Fruit fly (Drosophila melanogaster): Measurements from ENCODE around the gene RunxB.
A peak's percentile ranks its signal among the peaks of the same experiment; 100 is the strongest.

Gene RunxB

dm6 chrX:20490883-20491282 is 47.4 kb upstream of the RunxB start:
- peak; percentile 18 for TF ChIP-seq Hr4 (GFP tag; optimal IDR thresholded peaks at IDR 0.05)
- no peak for TF ChIP-seq CG11294 (GFP tag; IDR thresholded peaks at IDR 0.05)
- no peak for TF ChIP-seq CG16779 (tag; optimal IDR thresholded peaks at IDR 0.05)
- no peak for TF ChIP-seq acj6 (GFP tag; optimal IDR thresholded peaks at IDR 0.05)
- TF ChIP-seq Ets21C (GFP tag; optimal IDR thresholded peaks at IDR 0.05): no peak
- TF ChIP-seq Blimp-1 (GFP tag; optimal IDR thresholded peaks at IDR 0.05): no peak
- peak; percentile 55 for TF ChIP-seq Eip78C (GFP tag)
- TF ChIP-seq CG6163 (GFP tag; IDR thresholded peaks at IDR 0.05): peak; percentile 54; the same call in 2 of the 3 replicates
- TF ChIP-seq eg (GFP tag; IDR thresholded peaks at IDR 0.05): peak; percentile 79
- TF ChIP-seq CG8119 (GFP tag; IDR thresholded peaks at IDR 0.05): peak; percentile 79
- TF ChIP-seq CG6276 (GFP tag; optimal IDR thresholded peaks at IDR 0.05): peak; percentile 65
- TF ChIP-seq pdm3 (GFP tag; optimal IDR thresholded peaks at IDR 0.05): no peak
- no peak for TF ChIP-seq vri (GFP tag; optimal IDR thresholded peaks at IDR 0.05)
- TF ChIP-seq CG15336 (GFP tag; IDR thresholded peaks at IDR 0.05): peak; percentile 65

- TF ChIP-seq spab (GFP tag; optimal IDR thresholded peaks at IDR 0.05): no peak
- TF ChIP-seq Lpt (GFP tag; optimal IDR thresholded peaks at IDR 0.05): no peak
These were observed 45.6 kb upstream of the RunxB start for dm6 chrX:20492672-20493071.

- TF ChIP-seq Hr4 (GFP tag; optimal IDR thresholded peaks at IDR 0.05): no peak
- no peak for TF ChIP-seq Gug (GFP tag; IDR thresholded peaks at IDR 0.05)
- TF ChIP-seq CG8632 (GFP tag; optimal IDR thresholded peaks at IDR 0.05): no peak
- no peak for TF ChIP-seq CG11902 (GFP tag; optimal IDR thresholded peaks at IDR 0.05)
- no peak for TF ChIP-seq salr (GFP tag; optimal IDR thresholded peaks at IDR 0.05)
- no peak for TF ChIP-seq spab (GFP tag; optimal IDR thresholded peaks at IDR 0.05)
- TF ChIP-seq vri (GFP tag; optimal IDR thresholded peaks at IDR 0.05): peak; percentile 5
- TF ChIP-seq CG8119 (GFP tag; IDR thresholded peaks at IDR 0.05): no peak
- TF ChIP-seq Ets96B (tag; optimal IDR thresholded peaks at IDR 0.05): no peak
- no peak for TF ChIP-seq net (GFP tag; optimal IDR thresholded peaks at IDR 0.05)
- peak; percentile 96 for TF ChIP-seq svp (GFP tag)
- TF ChIP-seq topi (GFP tag; optimal IDR thresholded peaks at IDR 0.05): no peak
- peak; percentile 7 for TF ChIP-seq Eip78C (GFP tag)
These were observed 43.2 kb upstream of the RunxB start for dm6 chrX:20495117-20495516.

dm6 chrX:20495767-20496656 is 42.3 kb upstream of the RunxB start:
- peak; percentile 80 for TF ChIP-seq CG15336 (GFP tag; IDR thresholded peaks at IDR 0.05)
- peak; percentile 46 for TF ChIP-seq Sox14 (GFP tag; optimal IDR thresholded peaks at IDR 0.05)
- TF ChIP-seq svp (GFP tag): peak; percentile 81
- TF ChIP-seq CG34406 (GFP tag; optimal IDR thresholded peaks at IDR 0.05): peak; percentile 57
- peak; percentile 31 for TF ChIP-seq CG8632 (GFP tag; optimal IDR thresholded peaks at IDR 0.05)
- TF ChIP-seq net (GFP tag; optimal IDR thresholded peaks at IDR 0.05): peak; percentile 56
- peak; percentile 65 for TF ChIP-seq Sox102F (GFP tag; optimal IDR thresholded peaks at IDR 0.05)
- TF ChIP-seq CG10669 (GFP tag; optimal IDR thresholded peaks at IDR 0.05): peak; percentile 39
- TF ChIP-seq pdm3 (GFP tag; optimal IDR thresholded peaks at IDR 0.05): peak; percentile 60
- TF ChIP-seq cyc (GFP tag; optimal IDR thresholded peaks at IDR 0.05): peak; percentile 68
- TF ChIP-seq Ets21C (GFP tag; optimal IDR thresholded peaks at IDR 0.05): peak; percentile 44
- TF ChIP-seq dac (GFP tag; optimal IDR thresholded peaks at IDR 0.05): peak; percentile 32
- TF ChIP-seq CG11762 (GFP tag; optimal IDR thresholded peaks at IDR 0.05; ENCODE audit: insufficient read depth): peak; percentile 24
- TF ChIP-seq Hr38 (GFP tag; optimal IDR thresholded peaks at IDR 0.05): no peak
- TF ChIP-seq CG1621 (tag; optimal IDR thresholded peaks at IDR 0.05): no peak
- peak; percentile 49 for TF ChIP-seq fkh (GFP tag; optimal IDR thresholded peaks at IDR 0.05)
- TF ChIP-seq CG4318 (GFP tag; optimal IDR thresholded peaks at IDR 0.05): peak; percentile 5
- peak; percentile 61 for TF ChIP-seq Eip75B (GFP tag; optimal IDR thresholded peaks at IDR 0.05)
- peak; percentile 53; the same call in 1 of the 3 replicates for TF ChIP-seq CG6163 (GFP tag; IDR thresholded peaks at IDR 0.05)
- no peak for TF ChIP-seq Gug (GFP tag; IDR thresholded peaks at IDR 0.05)
- TF ChIP-seq CG3032 (tag; optimal IDR thresholded peaks at IDR 0.05): peak; percentile 18
- TF ChIP-seq Hr4 (GFP tag; optimal IDR thresholded peaks at IDR 0.05): peak; percentile 74
- TF ChIP-seq CG6792 (GFP tag; optimal IDR thresholded peaks at IDR 0.05): peak; percentile 46
- no peak for TF ChIP-seq fd59A (GFP tag; optimal IDR thresholded peaks at IDR 0.05)
- peak; percentile 43; the same call in 1 of the 2 replicates for TF ChIP-seq CG11294 (GFP tag; IDR thresholded peaks at IDR 0.05)
- TF ChIP-seq ss (GFP tag; optimal IDR thresholded peaks at IDR 0.05): peak in 1 of 2 experiments; percentile 8
- peak; percentile 14 for TF ChIP-seq dsx (GFP tag; optimal IDR thresholded peaks at IDR 0.05; ENCODE audit: poor library complexity, severe bottlenecking)
- peak; percentile 7 for TF ChIP-seq Ets96B (tag; optimal IDR thresholded peaks at IDR 0.05)
- TF ChIP-seq CG10631 (GFP tag; optimal IDR thresholded peaks at IDR 0.05): peak; percentile 25
- peak; percentile 85 for TF ChIP-seq Eip78C (GFP tag)
